Worm (Caenorhabditis elegans) whole organism, L2 larva: ENCODE measurements around the gene F13D11.3.

ENCODE experiments used
- ceh-82 ChIP-seq: fragments of 150-350 bp; optimal IDR thresholded peaks from 2 replicates; lab custom pipeline; 2014; ENCODE audit warnings: missing biosample characterization, missing genetic modification characterization
- crh-2 ChIP-seq: sonication (generic microtip); optimal IDR thresholded peaks from 2 replicates; lab custom pipeline; 2017; ENCODE audit warnings: missing biosample characterization, missing genetic modification characterization
- nhr-77 ChIP-seq: fragments of 150-350 bp; optimal IDR thresholded peaks from 2 replicates; lab custom pipeline; 2014; ENCODE audit warnings: missing biosample characterization, missing genetic modification characterization
- skn-1 ChIP-seq: sonication (generic microtip); optimal IDR thresholded peaks from 2 replicates; lab custom pipeline; 2017; ENCODE audit warnings: missing biosample characterization, missing genetic modification characterization
- unc-39 ChIP-seq: fragments of 150-350 bp; optimal IDR thresholded peaks from 2 replicates; lab custom pipeline; 2014; ENCODE audit warnings: missing biosample characterization, missing genetic modification characterization
- unc-62 ChIP-seq: fragments of 150-350 bp; optimal IDR thresholded peaks from 2 replicates; lab custom pipeline; 2014; ENCODE audit warnings: missing biosample characterization, missing genetic modification reagents, missing genetic modification characterization
- ztf-11 ChIP-seq: sonication (generic microtip); optimal IDR thresholded peaks from 2 replicates; lab custom pipeline; 2017; ENCODE audit warnings: missing biosample characterization, missing genetic modification characterization

DNA sequence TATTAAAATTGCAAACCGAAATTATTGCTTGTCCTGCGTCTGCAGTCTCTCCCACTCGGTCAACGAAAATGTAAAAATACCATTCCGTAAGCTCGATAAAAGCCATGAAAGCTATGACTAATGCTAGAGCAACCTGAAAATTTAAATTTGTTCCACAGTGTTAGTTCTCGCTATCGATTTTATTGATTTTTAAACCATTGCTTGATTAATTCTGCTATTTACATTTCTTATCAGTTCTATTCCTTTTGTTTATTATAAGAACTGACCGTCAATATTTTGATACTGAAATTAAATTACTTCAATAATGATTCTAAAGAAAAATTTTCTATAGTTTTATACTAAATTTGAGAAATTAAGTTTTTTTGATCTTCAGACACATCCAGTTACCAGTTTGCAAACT lies 33.4 kb upstream of the F13D11.3 start:
- TF ChIP-seq unc-62 (GFP tag; lab: Kevin White, UChicago) (no peak), skn-1 (no peak), unc-39 (tag; lab: Kevin White, UChicago) (no peak), ceh-82 (tag; lab: Kevin White, UChicago) (no peak), crh-2 (tag; lab: Kevin White, UChicago) (no peak), nhr-77 (tag; lab: Kevin White, UChicago) (no peak), ztf-11 (no peak)
